Fruit fly (Drosophila melanogaster) whole organism, embryonic: ENCODE measurements around the gene CG15537.

Experiments
- CG10543 ChIP-seq: fragments of 200-800 bp; sonication (Bioruptor generic); optimal IDR thresholded peaks from 3 replicates; lab custom pipeline; 2017; ENCODE audit warnings: missing biosample characterization, mild to moderate bottlenecking, missing genetic modification characterization, moderate library complexity
- CG15479 ChIP-seq: fragments of 200-800 bp; sonication (Bioruptor generic); optimal IDR thresholded peaks from 3 replicates; lab custom pipeline; 2019; ENCODE audit warnings: missing biosample characterization, mild to moderate bottlenecking, missing genetic modification characterization, moderate library complexity
- CG2116 ChIP-seq: fragments of 200-800 bp; sonication (Bioruptor generic); optimal IDR thresholded peaks from 3 replicates; lab custom pipeline; 2018; ENCODE audit warnings: missing biosample characterization, mild to moderate bottlenecking, missing genetic modification characterization
- CG2712 ChIP-seq: fragments of 200-800 bp; optimal IDR thresholded peaks from 3 replicates; lab custom pipeline; 2019; ENCODE audit warnings: missing biosample characterization, mild to moderate bottlenecking, missing genetic modification characterization, moderate library complexity
- CG34376 ChIP-seq: fragments of 200-800 bp; sonication (Bioruptor generic); optimal IDR thresholded peaks from 2 replicates; lab custom pipeline; 2018; ENCODE audit warnings: missing biosample characterization, mild to moderate bottlenecking, missing genetic modification characterization
- CG3838 ChIP-seq: fragments of 200-800 bp; sonication (Bioruptor generic); optimal IDR thresholded peaks from 3 replicates; lab custom pipeline; 2016; ENCODE audit warnings: missing biosample characterization, missing genetic modification characterization
- CG4360 ChIP-seq: fragments of 200-800 bp; sonication (Bioruptor generic); IDR thresholded peaks from 2 replicates; pipeline ENCODE4 v1.3.6; 2022; ENCODE audit warnings: missing biosample characterization, missing genetic modification characterization
- CG5180 ChIP-seq: fragments of 200-800 bp; sonication (Bioruptor generic); optimal IDR thresholded peaks from 3 replicates; lab custom pipeline; 2017; ENCODE audit warnings: missing biosample characterization, missing genetic modification characterization, mild to moderate bottlenecking, moderate library complexity, missing genetic modification reagents
- CG6254 ChIP-seq: fragments of 200-800 bp; sonication (Bioruptor generic); optimal IDR thresholded peaks from 3 replicates; lab custom pipeline; 2017; ENCODE audit warnings: mild to moderate bottlenecking, missing biosample characterization, missing genetic modification reagents, missing genetic modification characterization
- CG7786 ChIP-seq: fragments of 200-800 bp; sonication (Bioruptor generic); optimal IDR thresholded peaks from 2 replicates; lab custom pipeline; 2016; ENCODE audit warnings: missing biosample characterization, missing genetic modification characterization
- CG7987 ChIP-seq: fragments of 200-800 bp; sonication (Bioruptor generic); optimal IDR thresholded peaks from 2 replicates; lab custom pipeline; 2018; ENCODE audit warnings: missing biosample characterization, mild to moderate bottlenecking, missing genetic modification characterization, moderate library complexity
- CG8478 ChIP-seq: fragments of >200 bp; optimal IDR thresholded peaks from 2 replicates; lab custom pipeline; 2018
- Dbx ChIP-seq: fragments of 200-800 bp; sonication (Bioruptor generic); IDR thresholded peaks from 3 replicates; pipeline ENCODE4 v1.3.6; 2022; ENCODE audit warnings: missing biosample characterization, missing genetic modification characterization
- ERR ChIP-seq: fragments of 200-800 bp; sonication (Bioruptor generic); optimal IDR thresholded peaks from 2 replicates; lab custom pipeline; 2016; ENCODE audit warnings: missing biosample characterization, missing genetic modification characterization
- GATAe ChIP-seq: fragments of 200-800 bp; sonication (Bioruptor generic); conservative IDR thresholded peaks from 2 replicates; pipeline ENCODE4 v1.3.6; 2022; ENCODE audit warnings: missing biosample characterization, missing genetic modification characterization
- HLH3B ChIP-seq: fragments of 200-800 bp; sonication (Bioruptor generic); IDR thresholded peaks from 2 replicates; pipeline ENCODE4 v1.3.6; 2022; ENCODE audit warnings: missing biosample characterization, missing genetic modification characterization
- HLH4C ChIP-seq: fragments of 200-800 bp; sonication (Bioruptor generic); IDR thresholded peaks from 3 replicates; pipeline ENCODE4 v1.3.6; 2022; ENCODE audit warnings: missing biosample characterization, missing genetic modification characterization; ENCODE audit not compliant: partially characterized antibody
- Hand ChIP-seq: fragments of 200-800 bp; sonication (Bioruptor generic); optimal IDR thresholded peaks from 2 replicates; lab custom pipeline; 2017; ENCODE audit warnings: mild to moderate bottlenecking, missing biosample characterization, missing genetic modification reagents, missing genetic modification characterization
- Hr51 ChIP-seq, 2 experiments: fragments of 200-800 bp; sonication (Bioruptor generic); optimal IDR thresholded peaks; 2 replicates in 1 of 2; 3 replicates in 1 of 2; lab custom pipeline; 2016 to 2018; ENCODE audit warnings: missing biosample characterization in 2 of 2, missing genetic modification characterization in 2 of 2, mild to moderate bottlenecking in 1 of 2, moderate library complexity in 1 of 2
- Hr78 ChIP-seq, 2 experiments: fragments of 200-800 bp in 1 of 2; fragments of >200 bp in 1 of 2; sonication (Bioruptor generic) in 1 of 2; optimal IDR thresholded peaks; 2 replicates each; lab custom pipeline; 2017 to 2019; ENCODE audit warnings: missing biosample characterization in 2 of 2, missing genetic modification characterization in 2 of 2, mild to moderate bottlenecking in 1 of 2, moderate library complexity in 1 of 2
- Mad ChIP-seq: fragments of 200-800 bp; sonication (Bioruptor generic); optimal IDR thresholded peaks from 2 replicates; lab custom pipeline; 2016; ENCODE audit warnings: missing biosample characterization, missing genetic modification characterization
- Max ChIP-seq: fragments of 200-800 bp; sonication (Bioruptor generic); optimal IDR thresholded peaks from 2 replicates; lab custom pipeline; 2016; ENCODE audit warnings: missing biosample characterization, mild to moderate bottlenecking, missing genetic modification characterization
- Med ChIP-seq: fragments of 200-800 bp; sonication (Bioruptor generic); peaks from one replicate; lab custom pipeline; 2016; ENCODE audit warnings: missing biosample characterization, missing genetic modification characterization, mild to moderate bottlenecking, inconsistent platforms, moderate library complexity
- NfI ChIP-seq: fragments of 200-800 bp; sonication (Bioruptor generic); optimal IDR thresholded peaks from 3 replicates; lab custom pipeline; 2018; ENCODE audit warnings: missing biosample characterization, mild to moderate bottlenecking, missing genetic modification characterization, moderate library complexity
- Six4 ChIP-seq: fragments of 200-800 bp; sonication (Bioruptor generic); optimal IDR thresholded peaks from 2 replicates; lab custom pipeline; 2016; ENCODE audit warnings: missing biosample characterization, missing genetic modification characterization
- Stat92E ChIP-seq, 3 experiments: fragments of >200 bp in 2 of 3; fragments of 200-800 bp in 1 of 3; sonication (Bioruptor generic) in 1 of 3; optimal IDR thresholded peaks; 2 replicates each; lab custom pipeline; 2017 to 2019; ENCODE audit warnings: missing biosample characterization in 3 of 3, missing genetic modification characterization in 3 of 3, mild to moderate bottlenecking in 1 of 3, moderate library complexity in 1 of 3
- TFAM ChIP-seq: fragments of 200-800 bp; sonication (Bioruptor generic); optimal IDR thresholded peaks from 2 replicates; lab custom pipeline; 2017; ENCODE audit warnings: missing biosample characterization, missing genetic modification characterization, inconsistent platforms
- Xbp1 ChIP-seq: fragments of 200-800 bp; sonication (Bioruptor generic); optimal IDR thresholded peaks from 3 replicates; lab custom pipeline; 2016; ENCODE audit warnings: missing biosample characterization, mild to moderate bottlenecking, missing genetic modification characterization
- az2 ChIP-seq: fragments of 200-800 bp; sonication (Bioruptor generic); optimal IDR thresholded peaks from 3 replicates; lab custom pipeline; 2016; ENCODE audit warnings: missing biosample characterization, missing genetic modification characterization
- bowl ChIP-seq: fragments of 200-800 bp; sonication (Bioruptor generic); IDR thresholded peaks from 2 replicates; pipeline ENCODE4 v1.3.6; 2022; ENCODE audit warnings: missing biosample characterization, missing genetic modification characterization
- chinmo ChIP-seq: fragments of 200-800 bp; sonication (Bioruptor generic); IDR thresholded peaks from 4 replicates; pipeline ENCODE4 v1.3.6; 2022; ENCODE audit warnings: missing biosample characterization, missing genetic modification characterization; ENCODE audit not compliant: partially characterized antibody
- croc ChIP-seq: fragments of 200-800 bp; sonication (Bioruptor generic); conservative IDR thresholded peaks from 3 replicates; pipeline ENCODE4 v1.3.6; 2022; ENCODE audit warnings: missing biosample characterization, missing genetic modification characterization
- crol ChIP-seq: fragments of 200-800 bp; sonication (Bioruptor generic); IDR thresholded peaks from 2 replicates; pipeline ENCODE4 v1.3.6; 2022; ENCODE audit warnings: missing biosample characterization, missing genetic modification characterization
- crp ChIP-seq, 2 experiments: fragments of 200-800 bp; sonication (Bioruptor generic); optimal IDR thresholded peaks; 2 replicates in 1 of 2; 3 replicates in 1 of 2; lab custom pipeline; 2017; ENCODE audit warnings: missing biosample characterization in 2 of 2, missing genetic modification characterization in 2 of 2, mild to moderate bottlenecking in 1 of 2, moderate library complexity in 1 of 2
- cwo ChIP-seq: fragments of 200-800 bp; sonication (Bioruptor generic); optimal IDR thresholded peaks from 3 replicates; lab custom pipeline; 2017; ENCODE audit warnings: missing biosample characterization, missing genetic modification characterization, mild to moderate bottlenecking, moderate library complexity, missing genetic modification reagents
- exex ChIP-seq: fragments of 200-800 bp; sonication (Bioruptor generic); optimal IDR thresholded peaks from 4 replicates; lab custom pipeline; 2018; ENCODE audit warnings: missing biosample characterization, mild to moderate bottlenecking, missing genetic modification characterization, moderate library complexity
- ftz-f1 ChIP-seq: fragments of 200-800 bp; sonication (Bioruptor generic); optimal IDR thresholded peaks from 2 replicates; lab custom pipeline; 2016; ENCODE audit warnings: missing biosample characterization, missing genetic modification characterization
- grn ChIP-seq: fragments of 200-800 bp; sonication (Bioruptor generic); optimal IDR thresholded peaks from 3 replicates; lab custom pipeline; 2017; ENCODE audit warnings: missing biosample characterization, missing genetic modification characterization
- ham ChIP-seq: fragments of 200-800 bp; sonication (Bioruptor generic); IDR thresholded peaks from 2 replicates; pipeline ENCODE4 v1.3.6; 2022; ENCODE audit warnings: missing biosample characterization, missing genetic modification characterization
- mirr ChIP-seq: fragments of 200-800 bp; sonication (Bioruptor generic); optimal IDR thresholded peaks from 3 replicates; lab custom pipeline; 2018; ENCODE audit warnings: missing biosample characterization, mild to moderate bottlenecking, missing genetic modification characterization
- rib ChIP-seq: fragments of 200-800 bp; sonication (Bioruptor generic); IDR thresholded peaks from 2 replicates; pipeline ENCODE4 v1.3.6; 2022; ENCODE audit warnings: missing biosample characterization, missing genetic modification characterization
- ro ChIP-seq: fragments of 200-800 bp; sonication (Bioruptor generic); IDR thresholded peaks from 2 replicates; pipeline ENCODE4 v1.3.6; 2022; ENCODE audit warnings: missing biosample characterization, missing genetic modification characterization
- run ChIP-seq: fragments of 200-800 bp; sonication (Bioruptor generic); optimal IDR thresholded peaks from 3 replicates; lab custom pipeline; 2018; ENCODE audit warnings: missing biosample characterization, mild to moderate bottlenecking, missing genetic modification characterization
- sens ChIP-seq: fragments of 200-800 bp; sonication (Bioruptor generic); peaks from one replicate; lab custom pipeline; 2016; ENCODE audit warnings: missing biosample characterization, missing genetic modification characterization
- sens-2 ChIP-seq: fragments of 200-800 bp; sonication (Bioruptor generic); IDR thresholded peaks from 2 replicates; pipeline ENCODE4 v1.3.6; 2022; ENCODE audit warnings: missing biosample characterization, missing genetic modification characterization
- slbo ChIP-seq: fragments of 200-800 bp; sonication (Bioruptor generic); IDR thresholded peaks from 2 replicates; pipeline ENCODE4 v1.3.6; 2022; ENCODE audit warnings: missing biosample characterization, missing genetic modification characterization
- sug ChIP-seq: fragments of 200-800 bp; optimal IDR thresholded peaks from 2 replicates; lab custom pipeline; 2019; ENCODE audit warnings: missing biosample characterization, mild to moderate bottlenecking, missing genetic modification characterization, moderate library complexity

The CG15537 gene

dm6 chr3R:30450224-30450623 is 6.8 kb upstream of the CG15537 start (continued):
- TF ChIP-seq NfI (peak; percentile 47), HLH3B (GFP tag; lab: Robert Waterston, UW) (peak; percentile 86; the same call in 1 of the 2 replicates)

DNA sequence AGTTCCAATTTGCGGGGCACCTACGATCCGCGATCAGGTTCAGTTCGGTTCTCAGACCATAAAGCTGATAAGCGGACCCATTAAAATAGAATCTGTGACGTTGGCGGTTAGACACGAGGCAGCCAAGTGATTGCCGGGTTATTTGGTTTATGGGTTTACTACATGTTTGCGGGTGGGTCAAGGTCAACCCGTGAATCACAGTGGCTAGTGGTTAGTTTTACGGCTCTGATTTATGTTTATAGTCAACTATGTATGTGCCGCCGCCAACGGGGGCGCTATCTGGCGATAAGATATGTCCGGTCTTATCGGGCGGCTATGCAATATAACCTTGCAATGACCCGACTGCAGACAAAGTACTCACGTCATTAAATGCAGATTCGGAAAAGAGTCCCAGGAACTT is 6.0 kb upstream of the CG15537 start:
- TF ChIP-seq CG15479 (no peak), sug (tag; lab: Kevin White, UChicago) (peak; percentile 92), CG7987 (peak; percentile 98), GATAe (GFP tag; lab: Robert Waterston, UW) (peak; percentile 54; the same call in 1 of the 2 replicates), CG2712 (tag; lab: Kevin White, UChicago) (no peak), croc (GFP tag; lab: Robert Waterston, UW) (no peak), run (tag; lab: Kevin White, UChicago) (peak; percentile 70), CG3838 (GFP tag; lab: Kevin White, UChicago) (no peak), sens-2 (GFP tag; lab: Robert Waterston, UW) (peak; percentile 83), sens (peak; percentile 66), Max (GFP tag; lab: Kevin White, UChicago) (no peak), ftz-f1 (GFP tag; lab: Kevin White, UChicago) (peak; percentile 48), mirr (peak; percentile 78), Hr78 (GFP tag; optimal IDR thresholded peaks at IDR 0.05; lab: Kevin White, UChicago) (peak in 1 of 2 experiments; percentile 94), Med (GFP tag; lab: Kevin White, UChicago) (peak; percentile 60), Mad (GFP tag; lab: Kevin White, UChicago) (no peak), cwo (GFP tag; lab: Kevin White, UChicago) (peak; percentile 8), Xbp1 (no peak), ERR (GFP tag; lab: Kevin White, UChicago) (peak; percentile 48), ham (no peak), CG5180 (GFP tag; lab: Kevin White, UChicago) (no peak), HLH4C (peak; percentile 8; the same call in 2 of the 3 replicates), bowl (no peak), grn (GFP tag; lab: Kevin White, UChicago) (peak; percentile 29), chinmo (GFP tag; lab: Robert Waterston, UW) (peak; percentile 61; the same call in 2 of the 4 replicates), exex (tag; lab: Kevin White, UChicago) (peak; percentile 94), Stat92E (GFP tag; optimal IDR thresholded peaks at IDR 0.05; lab: Kevin White, UChicago) (no peak), Six4 (GFP tag; lab: Kevin White, UChicago) (no peak), crol (GFP tag; lab: Robert Waterston, UW) (0 out of 2 replicates have a peak, but pooled peaks have one; percentile 5), CG34376 (peak; percentile 26)

DNA sequence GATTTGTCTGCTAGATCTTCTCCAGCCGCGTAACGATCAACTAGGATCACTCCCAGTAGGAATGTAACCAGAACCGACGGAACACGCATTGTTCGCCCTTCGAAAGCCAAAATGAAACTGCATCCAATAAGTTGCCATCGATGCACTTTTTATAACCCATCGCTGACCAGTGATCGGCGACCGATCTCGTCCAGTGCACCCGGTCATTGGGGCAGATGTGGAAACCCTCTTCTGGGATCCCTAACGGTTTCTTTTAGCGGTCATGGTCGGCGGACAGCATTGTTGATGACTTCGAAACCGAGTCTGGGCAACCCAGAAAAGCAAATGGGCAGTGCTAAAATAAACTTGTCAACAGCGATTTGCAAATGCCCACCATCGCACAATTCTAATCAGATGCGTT is 1.5 kb upstream of the CG15537 start, which contains the start of gene Osi23:
Gene Osi23, minus strand, starts transcription at position 101 of the 400 bp plus-strand sequence.
- TF ChIP-seq CG10543 (GFP tag; lab: Kevin White, UChicago) (no peak), ro (no peak), CG4360 (no peak), az2 (no peak), Dbx (GFP tag; lab: Robert Waterston, UW) (no peak), Hand (GFP tag; lab: Kevin White, UChicago) (no peak), CG7786 (GFP tag; lab: Kevin White, UChicago) (no peak), TFAM (GFP tag; lab: Kevin White, UChicago) (no peak), slbo (GFP tag; lab: Robert Waterston, UW) (no peak), CG2116 (GFP tag; lab: Kevin White, UChicago) (no peak), Hr51 (GFP tag; optimal IDR thresholded peaks at IDR 0.05; lab: Kevin White, UChicago) (no peak), rib (no peak), crp (GFP tag; optimal IDR thresholded peaks at IDR 0.05; lab: Kevin White, UChicago) (no peak), CG6254 (no peak), CG8478 (lab: Kevin White, UChicago) (no peak)
